Worm (Caenorhabditis elegans): ENCODE data around the gene sqrd-1.

- no peak for TF ChIP-seq him-1 (tag; optimal IDR thresholded peaks at IDR 0.05)
- no peak for TF ChIP-seq ztf-3 (GFP tag; optimal IDR thresholded peaks at IDR 0.05)
- TF ChIP-seq ama-1 (optimal IDR thresholded peaks at IDR 0.05) = no peak
- TF ChIP-seq ama-1 (GFP tag; optimal IDR thresholded peaks at IDR 0.05) = no peak
- no peak for TF ChIP-seq repo-1 (tag; optimal IDR thresholded peaks at IDR 0.05)
- no peak for TF ChIP-seq ccch-3 (GFP tag; optimal IDR thresholded peaks at IDR 0.05)
- TF ChIP-seq unc-130 (GFP tag; optimal IDR thresholded peaks at IDR 0.05) = no peak
- TF ChIP-seq F23B12.7 (tag; optimal IDR thresholded peaks at IDR 0.05; ENCODE audit: insufficient read depth) = no peak
Observed at ce11 chrIV:14250113-14250512, 30.4 kb downstream of the sqrd-1 start, which contains the start of gene srab-24.

Measured in whole organism, young adult.